Fruit fly (Drosophila melanogaster) ovary, adult (tissue): ENCODE data around the gene alrm.

Experiments used
- CG17801 ChIP-seq: fragments of 200-800 bp; optimal IDR thresholded peaks from 2 replicates; lab custom pipeline; 2019; ENCODE audit warnings: missing biosample characterization, mild to moderate bottlenecking, missing genetic modification characterization, moderate library complexity; ENCODE audit not compliant: partially characterized antibody

Gene alrm

DNA sequence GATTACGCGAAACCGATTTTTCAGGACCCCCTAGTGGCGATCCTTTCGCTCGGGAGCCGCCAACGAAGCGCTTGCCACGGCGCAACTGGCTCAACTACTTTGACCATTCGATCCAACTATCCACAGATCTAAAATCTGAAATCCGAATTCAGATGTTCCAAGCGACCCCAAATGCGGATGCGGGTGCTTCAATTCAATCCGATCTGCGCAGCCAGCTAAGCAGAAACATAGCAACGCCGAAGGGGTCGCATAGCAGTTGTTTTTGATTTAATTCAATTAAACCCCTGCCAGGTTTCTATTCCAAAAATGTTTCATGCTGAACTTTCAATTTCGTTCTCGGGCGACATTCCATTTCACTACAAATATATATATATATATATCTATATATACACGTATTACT, at the start of gene alrm:
alrm (minus strand) TSS at position 101 of the 400 bp plus-strand sequence.
- no peak for TF ChIP-seq CG17801 (GFP tag; lab: Kevin White, UChicago)

DNA sequence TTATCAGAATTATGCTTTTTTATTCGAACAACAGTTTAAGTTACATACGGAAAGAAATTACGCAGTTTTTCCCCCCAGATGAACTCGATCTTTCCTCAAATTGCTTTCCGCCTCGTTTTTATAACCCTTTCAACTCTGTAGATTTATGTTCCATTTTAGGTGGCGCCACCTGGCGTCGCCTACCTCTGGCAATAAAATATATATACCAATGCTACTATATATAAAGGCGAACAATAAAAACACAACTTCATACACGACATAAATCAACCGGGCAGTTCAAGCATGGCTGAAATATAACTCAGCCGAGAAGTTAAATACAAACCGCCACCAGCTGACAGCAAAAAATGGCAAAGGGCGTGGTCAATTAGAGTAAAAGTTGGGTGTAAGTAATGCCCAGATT, 44.6 kb upstream of the alrm start:
- TF ChIP-seq CG17801 (GFP tag; lab: Kevin White, UChicago) = no peak

DNA sequence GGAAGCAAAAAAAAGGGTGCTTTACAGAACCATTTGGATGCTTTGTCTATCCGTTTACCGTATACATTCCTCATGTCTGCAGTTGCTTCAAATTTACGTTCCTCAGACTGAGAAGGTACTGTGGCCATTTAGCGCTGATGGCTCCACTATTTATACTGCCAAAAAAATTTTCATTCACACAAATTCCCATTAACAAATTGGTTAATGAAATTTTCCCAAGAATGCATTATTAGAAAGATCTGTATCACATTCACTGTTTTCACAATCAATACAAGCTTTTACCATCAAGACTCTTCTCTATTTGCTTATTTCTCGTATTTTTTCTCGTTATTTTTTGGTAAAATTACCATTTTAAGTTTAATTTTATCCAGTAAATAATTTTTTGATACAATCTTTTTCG, 18.0 kb upstream of the alrm start, which contains the start of gene Muc96D:
Muc96D (minus strand) TSS at position 101 of the 400 bp plus-strand sequence.
- no peak for TF ChIP-seq CG17801 (GFP tag; lab: Kevin White, UChicago)

DNA sequence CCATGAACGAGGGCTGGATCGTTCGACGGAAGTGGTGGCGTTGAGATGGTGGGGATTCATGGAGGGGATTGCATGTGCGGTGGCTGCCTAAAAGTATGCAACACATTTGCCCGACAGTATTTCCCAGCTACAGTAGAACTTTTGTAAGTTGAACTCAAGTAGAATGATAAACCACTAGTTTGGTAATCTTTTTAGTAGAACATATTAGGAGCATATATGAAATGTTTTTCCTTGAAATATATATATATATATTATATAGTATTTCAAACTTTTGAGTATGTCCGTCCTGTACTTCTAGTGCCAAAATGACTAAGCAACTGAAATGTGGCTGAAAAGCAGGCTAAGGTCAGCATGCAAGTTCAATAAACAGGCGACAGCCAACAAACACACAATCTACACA, 5.9 kb upstream of the alrm start:
- TF ChIP-seq CG17801 (GFP tag; lab: Kevin White, UChicago) = no peak

DNA sequence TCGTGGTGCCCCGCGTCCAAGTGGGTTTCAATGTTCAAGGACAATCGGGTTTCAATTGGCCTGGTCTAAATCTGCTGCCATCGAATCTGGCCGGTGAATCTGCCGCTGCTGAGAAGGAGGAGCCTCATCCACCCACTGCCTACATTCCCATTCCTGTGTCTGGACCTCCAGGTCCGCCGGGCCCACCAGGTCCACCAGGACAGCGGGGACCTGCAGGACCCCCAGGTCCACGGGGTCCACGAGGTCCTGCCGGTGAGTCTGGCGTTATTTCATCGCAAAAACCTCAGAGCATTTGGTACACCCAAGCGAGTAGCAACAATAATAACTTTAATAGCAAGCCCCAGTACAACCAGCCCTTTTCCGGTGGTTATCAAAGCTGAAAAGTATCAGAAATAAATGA, 1.6 kb upstream of the alrm start:
- no peak for TF ChIP-seq CG17801 (GFP tag; lab: Kevin White, UChicago)

DNA sequence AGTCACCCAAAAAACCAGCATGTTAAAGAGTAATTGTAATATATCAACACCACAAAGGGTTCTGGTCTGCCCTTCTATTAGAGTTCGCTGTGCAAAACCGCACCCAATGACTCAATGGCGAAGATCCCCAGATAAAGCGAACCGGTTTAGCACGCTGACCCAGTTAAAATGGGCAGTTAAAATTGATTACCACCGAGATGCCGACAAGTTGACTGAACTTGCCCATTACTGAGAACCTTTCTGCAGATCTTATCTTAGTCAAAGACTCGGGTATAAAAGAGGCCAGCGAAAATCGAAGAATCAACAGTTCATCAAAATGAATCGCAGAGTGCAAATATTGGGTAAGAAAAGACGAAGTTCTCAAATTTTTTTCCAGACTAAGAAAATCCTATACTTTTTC, 819 bp upstream of the alrm start, which contains the start of gene CG31437:
CG31437 (plus strand) TSS at position 301 of the 400 bp plus-strand sequence.
- no peak for TF ChIP-seq CG17801 (GFP tag; lab: Kevin White, UChicago)

DNA sequence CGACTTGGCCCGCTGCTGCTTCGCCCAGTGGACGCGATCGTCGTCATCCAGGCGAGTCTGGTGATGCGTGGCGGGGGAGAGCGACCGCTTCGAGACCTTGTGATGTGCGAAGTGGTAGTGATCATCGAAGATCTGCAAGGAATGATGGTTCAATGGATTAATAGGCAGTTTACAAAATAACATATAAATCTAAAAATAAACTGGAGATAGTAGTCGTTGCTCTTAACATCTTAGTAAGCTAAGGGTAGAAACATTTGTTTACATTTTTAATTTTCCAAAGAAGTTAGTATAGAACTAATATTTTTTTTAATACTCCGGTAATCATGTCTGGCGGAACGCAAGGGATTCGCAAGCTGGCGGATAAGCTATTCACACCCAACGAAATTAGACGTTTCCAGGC, 24.6 kb downstream of the alrm start, which contains the start of gene ND-49L:
ND-49L (plus strand) TSS at position 301 of the 400 bp plus-strand sequence.
- TF ChIP-seq CG17801 (GFP tag; lab: Kevin White, UChicago) = no peak

DNA sequence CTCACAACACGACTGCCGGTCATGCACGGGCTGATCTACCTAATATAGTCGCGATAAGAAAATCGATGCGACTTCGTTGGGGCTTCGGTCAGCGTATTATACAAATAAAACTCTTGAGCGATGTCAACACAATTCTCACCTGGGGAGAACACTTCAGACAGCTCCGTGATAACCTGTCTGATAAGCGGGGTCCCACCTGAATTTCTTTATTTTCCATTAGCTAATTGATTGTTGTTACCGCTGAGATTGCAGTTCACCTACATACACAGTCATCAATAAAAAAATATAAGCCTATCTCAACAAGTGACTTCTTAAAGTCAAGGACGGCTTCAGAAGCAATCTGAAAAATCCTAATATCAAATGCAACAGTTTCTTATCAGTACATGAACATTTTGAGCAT, 35.7 kb downstream of the alrm start, which contains the start of gene tobi:
tobi (minus strand) TSS at position 23 of the 400 bp plus-strand sequence.
- no peak for TF ChIP-seq CG17801 (GFP tag; lab: Kevin White, UChicago)

DNA sequence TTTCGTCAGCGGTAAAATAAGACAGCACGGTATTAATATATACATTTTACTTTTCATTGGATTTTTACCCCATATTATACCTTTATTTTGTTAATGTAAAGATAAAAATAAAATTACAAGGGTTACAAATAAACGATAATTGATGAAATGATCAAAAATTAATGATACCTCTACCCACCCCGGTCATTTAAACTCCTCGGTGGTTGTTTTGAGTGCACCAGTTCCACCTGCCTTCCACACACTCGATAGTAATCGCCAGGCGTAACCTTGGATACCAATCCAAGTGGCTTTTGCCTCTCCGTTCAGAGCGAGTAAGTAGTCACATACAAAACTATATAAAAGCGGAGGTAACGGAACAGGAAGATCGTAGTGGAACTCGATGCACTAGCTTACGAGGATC, 42.6 kb downstream of the alrm start, which contains the start of gene rha:
rha (plus strand) TSS at position 301 of the 400 bp plus-strand sequence.
- TF ChIP-seq CG17801 (GFP tag; lab: Kevin White, UChicago) = no peak

DNA sequence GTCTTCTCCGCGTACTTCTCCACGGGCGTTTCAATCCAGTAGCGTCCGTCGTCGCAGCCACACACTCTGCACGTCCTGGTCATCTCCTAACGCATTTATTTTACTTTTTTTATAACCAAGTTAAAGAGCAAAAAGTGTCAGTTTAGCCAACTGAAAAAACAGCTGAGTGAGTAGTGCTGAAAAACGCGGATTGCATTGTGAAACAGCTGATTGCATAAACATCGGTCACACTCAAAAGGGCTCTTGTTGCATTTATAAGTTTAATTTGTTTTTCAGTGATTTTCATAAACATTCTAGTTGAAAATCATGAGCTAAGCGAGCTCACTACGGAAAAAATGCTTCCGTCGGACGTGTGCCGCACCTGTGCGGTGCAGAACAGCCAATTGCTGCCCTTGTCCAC, 47.5 kb downstream of the alrm start, which contains the start of the genes CG10669 and CG11902:
CG10669 (minus strand) TSS at position 179 of the 400 bp plus-strand sequence.
CG11902 (plus strand) TSS at position 193 of the 400 bp plus-strand sequence.
- TF ChIP-seq CG17801 (GFP tag; lab: Kevin White, UChicago) = no peak

DNA sequence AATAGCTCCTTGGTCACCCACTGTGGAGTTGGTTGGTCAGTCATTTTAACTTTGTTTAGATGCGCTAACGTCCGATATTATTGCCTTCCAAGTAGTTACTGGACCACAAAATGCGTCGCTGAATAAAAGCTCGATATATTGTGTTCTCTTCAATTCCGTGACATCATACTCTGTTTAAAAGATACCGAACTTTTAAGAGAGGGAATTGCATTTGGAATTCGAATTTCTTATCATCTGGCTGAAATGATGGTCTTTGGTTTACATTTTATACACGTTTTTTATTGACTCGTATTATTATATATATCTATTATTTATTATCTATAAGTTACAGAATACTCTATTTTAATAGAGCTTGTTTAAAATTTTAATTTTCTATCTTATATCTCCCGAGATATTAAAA, 51.5 kb downstream of the alrm start, which contains the start of gene CHKov2:
CHKov2 (minus strand) TSS at position 101 of the 400 bp plus-strand sequence.
- no peak for TF ChIP-seq CG17801 (GFP tag; lab: Kevin White, UChicago)
